Worm (Caenorhabditis elegans) whole organism, L3 larva: ENCODE measurements around the gene exc-6.

Experiments used
- elt-3 ChIP-seq, 3 experiments: fragments of 150-350 bp in 1 of 3; sonication (generic microtip) in 2 of 3; optimal IDR thresholded peaks; 2 replicates in 2 of 3; 4 replicates in 1 of 3; lab custom pipeline; 2014 to 2017; ENCODE audit warnings: missing biosample characterization in 3 of 3, missing genetic modification characterization in 3 of 3
- lin-15B ChIP-seq: fragments of 150-350 bp; optimal IDR thresholded peaks from 2 replicates; lab custom pipeline; 2014; ENCODE audit warnings: missing biosample characterization, missing genetic modification characterization
- nhr-76 ChIP-seq: fragments of 150-350 bp; sonication (generic microtip); optimal IDR thresholded peaks from 5 replicates; lab custom pipeline; 2014; ENCODE audit warnings: missing biosample characterization, missing genetic modification characterization
- zag-1 ChIP-seq: fragments of 150-350 bp; optimal IDR thresholded peaks from 2 replicates; lab custom pipeline; 2014; ENCODE audit warnings: missing biosample characterization, missing genetic modification characterization
- ztf-4 ChIP-seq: fragments of 150-350 bp; optimal IDR thresholded peaks from 2 replicates; lab custom pipeline; 2014; ENCODE audit warnings: missing biosample characterization, missing genetic modification characterization

DNA sequence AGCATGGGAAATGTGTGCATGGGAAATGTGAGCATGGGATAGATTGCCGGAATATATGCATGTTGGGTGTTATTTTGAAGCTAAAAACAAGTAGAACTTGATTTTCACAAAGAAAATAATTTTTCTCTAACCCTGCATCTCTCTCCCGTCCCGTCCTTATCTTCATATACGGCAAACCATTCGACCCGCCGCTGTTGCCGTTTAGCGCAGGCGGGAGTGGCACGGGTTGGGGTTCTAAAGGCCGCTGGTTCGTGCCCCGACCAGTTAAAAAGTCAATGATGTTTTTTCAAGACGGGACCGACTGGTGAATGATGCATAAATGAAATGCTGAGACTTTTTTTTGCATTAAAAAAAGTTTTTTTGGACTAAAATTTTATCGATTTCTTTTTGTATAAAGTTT lies 19.2 kb downstream of the exc-6 start:
- TF ChIP-seq zag-1 (tag; lab: Kevin White, UChicago): no peak
- TF ChIP-seq nhr-76 (tag; lab: Kevin White, UChicago): no peak
- TF ChIP-seq lin-15B (tag; lab: Kevin White, UChicago): no peak
- no peak for TF ChIP-seq elt-3 (tag; optimal IDR thresholded peaks at IDR 0.05; lab: Kevin White, UChicago)
- TF ChIP-seq ztf-4 (tag; lab: Kevin White, UChicago): no peak
